Worm (Caenorhabditis elegans): ENCODE results near the gene vem-1.

Gene vem-1

DNA sequence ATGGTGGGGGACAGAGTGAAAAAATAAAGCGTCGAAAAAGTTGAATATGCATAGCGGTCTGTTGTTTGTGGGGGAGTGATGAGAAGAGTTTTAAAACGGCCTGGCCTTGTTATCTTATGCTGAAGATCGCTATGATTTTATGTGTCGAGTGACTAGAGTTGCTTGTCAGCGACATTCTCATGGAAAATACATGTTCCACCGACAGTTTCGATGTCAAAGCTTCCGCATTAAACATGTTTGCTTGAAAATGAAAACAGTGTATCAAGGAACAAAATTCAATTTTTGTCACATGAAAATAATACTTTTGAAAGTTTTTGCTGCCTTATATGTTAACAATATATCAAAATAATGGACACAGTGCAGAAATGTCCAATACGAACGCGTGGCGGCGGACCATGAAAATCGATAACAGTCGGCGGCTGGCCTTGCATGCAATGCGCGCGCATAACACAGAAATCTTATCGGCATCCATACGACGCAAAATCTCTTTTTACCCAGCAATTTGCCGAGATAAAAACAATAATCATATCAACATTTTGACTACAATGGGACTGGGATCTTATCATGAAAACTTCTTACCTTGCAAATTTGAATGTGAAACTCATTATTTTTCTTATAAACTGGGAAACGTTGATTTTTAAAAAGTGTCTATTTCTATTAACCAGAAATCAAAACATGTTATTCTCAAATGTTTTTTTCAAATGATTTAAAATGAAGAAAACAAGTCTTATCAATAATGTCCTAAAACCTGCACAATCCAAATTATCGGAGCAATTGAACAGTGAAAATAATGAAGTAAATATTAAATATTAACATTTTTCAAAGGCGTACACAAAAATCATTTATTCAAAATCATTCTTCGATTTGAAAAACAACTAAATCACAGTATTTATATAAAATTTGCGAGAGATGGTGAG, 1.4 kb downstream of the vem-1 start:
- TF ChIP-seq elt-2 (tag; optimal IDR thresholded peaks at IDR 0.05) (peak; percentile 86), syd-9 (tag; optimal IDR thresholded peaks at IDR 0.05) (no peak), ceh-48 (tag; optimal IDR thresholded peaks at IDR 0.05) (peak; percentile 2)

DNA sequence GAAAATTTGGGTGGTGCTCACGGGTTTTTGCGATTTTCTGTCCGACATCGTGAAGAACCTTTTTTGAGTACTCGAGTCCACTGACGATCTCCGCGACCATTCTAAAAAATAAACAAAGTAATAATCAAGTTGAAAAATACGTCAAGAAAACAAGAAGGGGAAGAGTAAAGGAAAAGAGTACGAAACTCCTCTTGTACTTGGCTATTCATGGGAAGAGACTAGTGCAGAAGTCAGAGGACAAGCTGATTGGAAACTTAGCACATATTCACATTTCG, 2.0 kb downstream of the vem-1 start, which contains the start of gene dao-3:
dao-3 (minus strand) TSS at position 101 of the 275 bp plus-strand sequence.
- TF ChIP-seq unc-3 (GFP tag; conservative IDR thresholded peaks at IDR 0.05) = no peak
- TF ChIP-seq unc-3 (tag; optimal IDR thresholded peaks at IDR 0.05) = no peak
- TF ChIP-seq ceh-24 (tag; optimal IDR thresholded peaks at IDR 0.05) = no peak
- TF ChIP-seq eyg-1 (tag; optimal IDR thresholded peaks at IDR 0.05) = no peak
- no peak for TF ChIP-seq pha-2 (tag; optimal IDR thresholded peaks at IDR 0.05)
- TF ChIP-seq ceh-48 (tag; optimal IDR thresholded peaks at IDR 0.05) = no peak
- TF ChIP-seq tbx-2 (tag; optimal IDR thresholded peaks at IDR 0.05) = no peak
- TF ChIP-seq che-1 (tag; optimal IDR thresholded peaks at IDR 0.05) = no peak
- TF ChIP-seq ztf-16 (tag; optimal IDR thresholded peaks at IDR 0.05) = no peak
- TF ChIP-seq C08G9.2 (tag; optimal IDR thresholded peaks at IDR 0.05) = no peak
- TF ChIP-seq ceh-31 (tag; optimal IDR thresholded peaks at IDR 0.05) = no peak
- TF ChIP-seq lim-6 (tag; optimal IDR thresholded peaks at IDR 0.05) = no peak
- no peak for TF ChIP-seq syd-9 (tag; optimal IDR thresholded peaks at IDR 0.05)
- no peak for TF ChIP-seq lin-11 (tag; optimal IDR thresholded peaks at IDR 0.05)
- TF ChIP-seq sox-2 (GFP tag; IDR thresholded peaks at IDR 0.05) = no peak
- no peak for TF ChIP-seq unc-42 (tag; optimal IDR thresholded peaks at IDR 0.05)

DNA sequence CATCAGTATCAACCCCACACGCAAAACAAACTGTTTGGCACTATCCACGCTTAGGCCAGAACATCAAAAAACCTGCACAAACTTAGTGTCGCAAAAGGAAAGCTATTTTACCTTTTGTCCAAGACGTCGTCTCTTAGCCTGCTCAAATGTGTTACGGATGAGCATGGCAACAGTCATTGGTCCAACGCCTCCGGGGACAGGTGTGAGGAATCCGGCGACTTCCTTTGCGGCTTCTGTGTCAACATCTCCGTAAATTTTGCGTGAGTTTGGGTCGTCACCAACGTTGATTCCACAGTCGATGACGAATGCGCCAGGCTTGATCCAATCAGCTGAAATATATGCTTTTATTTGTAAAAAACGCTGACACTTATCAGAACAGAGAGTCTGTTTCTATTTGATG, 3.7 kb downstream of the vem-1 start:
- TF ChIP-seq lin-11 (tag; optimal IDR thresholded peaks at IDR 0.05) = no peak
- TF ChIP-seq ceh-9 (tag; optimal IDR thresholded peaks at IDR 0.05) = no peak
- TF ChIP-seq nhr-232 (tag; optimal IDR thresholded peaks at IDR 0.05) = no peak
- no peak for TF ChIP-seq T23F11.4 (GFP tag; optimal IDR thresholded peaks at IDR 0.05)
- TF ChIP-seq elt-2 (tag; optimal IDR thresholded peaks at IDR 0.05) = no peak
- TF ChIP-seq ceh-19 (GFP tag; optimal IDR thresholded peaks at IDR 0.05) = no peak
- TF ChIP-seq K02D7.2 (tag; optimal IDR thresholded peaks at IDR 0.05) = no peak

DNA sequence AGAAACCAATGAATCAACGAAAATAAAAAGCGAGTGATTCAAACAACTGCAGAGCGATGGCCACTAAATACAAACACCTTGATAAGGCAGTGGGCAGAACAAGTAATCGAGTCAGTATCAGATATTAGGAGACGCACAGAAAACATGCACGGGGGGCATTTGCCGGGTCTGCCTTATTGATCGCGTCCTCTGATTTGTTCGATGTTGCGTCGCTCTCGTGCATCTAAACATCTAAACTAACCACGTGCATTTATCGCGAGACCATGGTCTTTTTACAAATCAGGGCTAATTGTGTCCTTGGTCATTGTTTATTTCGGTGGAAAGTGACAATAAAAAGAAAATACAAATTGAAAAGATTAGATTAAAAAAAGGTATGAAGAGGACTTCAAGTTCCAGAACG, 4.5 kb downstream of the vem-1 start, which contains the start of gene K07E3.4:
K07E3.4 (minus strand) TSS at position 100 of the 400 bp plus-strand sequence.
- TF ChIP-seq pha-2 (tag; optimal IDR thresholded peaks at IDR 0.05) (no peak), ceh-31 (tag; optimal IDR thresholded peaks at IDR 0.05) (no peak), ceh-30 (tag; optimal IDR thresholded peaks at IDR 0.05) (no peak), dve-1 (tag; optimal IDR thresholded peaks at IDR 0.05) (no peak), ttx-3 (tag; optimal IDR thresholded peaks at IDR 0.05) (no peak), madf-2 (tag; optimal IDR thresholded peaks at IDR 0.05) (no peak), hlh-30 (tag; optimal IDR thresholded peaks at IDR 0.05; ENCODE audit: insufficient read depth) (peak; percentile 13), elt-2 (tag; optimal IDR thresholded peaks at IDR 0.05) (peak; percentile 22), nhr-232 (tag; optimal IDR thresholded peaks at IDR 0.05) (no peak), pax-1 (tag; optimal IDR thresholded peaks at IDR 0.05) (no peak)

DNA sequence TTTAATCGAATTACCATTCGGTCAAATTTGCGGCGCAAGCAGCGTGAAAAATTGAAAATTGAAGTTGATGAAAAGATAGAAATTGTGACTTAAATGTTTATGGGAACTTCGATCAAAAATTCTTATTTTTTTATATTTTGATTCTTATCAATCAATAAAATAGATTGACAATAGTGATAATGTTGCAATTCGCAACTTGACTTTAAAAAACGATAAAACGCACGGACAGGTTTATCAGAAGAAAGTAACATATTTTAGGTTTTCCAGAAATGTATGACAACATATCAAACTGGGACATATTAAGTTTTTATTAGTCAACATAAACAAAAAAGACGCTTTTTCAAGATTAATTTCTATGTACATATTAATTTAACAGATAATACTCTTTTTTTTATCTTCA, 5.0 kb downstream of the vem-1 start:
- TF ChIP-seq ceh-19 (GFP tag; optimal IDR thresholded peaks at IDR 0.05) = no peak
- TF ChIP-seq ceh-34 (tag; optimal IDR thresholded peaks at IDR 0.05) = no peak
- TF ChIP-seq ahr-1 (tag; optimal IDR thresholded peaks at IDR 0.05) = no peak
- TF ChIP-seq zip-5 (tag; optimal IDR thresholded peaks at IDR 0.05) = no peak
- no peak for TF ChIP-seq lim-6 (tag; optimal IDR thresholded peaks at IDR 0.05)
- TF ChIP-seq hlh-8 (tag; optimal IDR thresholded peaks at IDR 0.05) = no peak
- no peak for TF ChIP-seq ceh-2 (tag; optimal IDR thresholded peaks at IDR 0.05)
- no peak for TF ChIP-seq lin-11 (tag; optimal IDR thresholded peaks at IDR 0.05)
- TF ChIP-seq hlh-15 (tag; optimal IDR thresholded peaks at IDR 0.05) = no peak
- TF ChIP-seq ets-4 (tag; optimal IDR thresholded peaks at IDR 0.05) = no peak
- no peak for TF ChIP-seq nhr-232 (tag; optimal IDR thresholded peaks at IDR 0.05)
- no peak for TF ChIP-seq unc-3 (GFP tag; conservative IDR thresholded peaks at IDR 0.05)
- no peak for TF ChIP-seq unc-3 (tag; optimal IDR thresholded peaks at IDR 0.05)
- no peak for TF ChIP-seq ceh-14 (tag; optimal IDR thresholded peaks at IDR 0.05)
- TF ChIP-seq hlh-6 (tag; optimal IDR thresholded peaks at IDR 0.05) = no peak
- no peak for TF ChIP-seq sox-2 (GFP tag; IDR thresholded peaks at IDR 0.05)
- no peak for TF ChIP-seq pat-9 (tag; optimal IDR thresholded peaks at IDR 0.05)
- no peak for TF ChIP-seq Y22D7AL.16 (tag; optimal IDR thresholded peaks at IDR 0.05)
- no peak for TF ChIP-seq pax-1 (tag; optimal IDR thresholded peaks at IDR 0.05)
